Worm (Caenorhabditis elegans) whole organism, L4 larva: Measurements from ENCODE around the gene zgpa-1.
A peak's percentile ranks its signal among the peaks of the same experiment; 100 is the strongest.

Experiments used
- D1046.2 ChIP-seq: fragments of 200-800 bp; sonication (Bioruptor generic); IDR thresholded peaks from 2 replicates; pipeline ENCODE4 v1.3.6; 2022; ENCODE audit warnings: missing genetic modification characterization, missing compliant biosample characterization
- F37D6.2 ChIP-seq: sonication (generic microtip); optimal IDR thresholded peaks from 2 replicates; lab custom pipeline; 2016; ENCODE audit warnings: mild to moderate bottlenecking, missing genetic modification characterization, missing compliant biosample characterization
- F44E2.7 ChIP-seq: fragments of 200-800 bp; sonication (Bioruptor generic); IDR thresholded peaks from 2 replicates; pipeline ENCODE4 v2.1.2; 2022; ENCODE audit warnings: missing genetic modification characterization, missing compliant biosample characterization
- F49E8.2 ChIP-seq: sonication (generic microtip); optimal IDR thresholded peaks from 2 replicates; lab custom pipeline; 2016; ENCODE audit warnings: missing compliant biosample characterization, mild to moderate bottlenecking, missing genetic modification characterization, borderline replicate concordance
- Y105C5A.15 ChIP-seq: fragments of 200-800 bp; sonication (Bioruptor generic); IDR thresholded peaks from 2 replicates; pipeline ENCODE4 v1.3.6; 2022; ENCODE audit warnings: missing genetic modification characterization, missing compliant biosample characterization
- Y5F2A.4 ChIP-seq: fragments of 200-800 bp; sonication (Bioruptor generic); optimal IDR thresholded peaks from 2 replicates; lab custom pipeline; 2018; ENCODE audit warnings: mild to moderate bottlenecking, missing genetic modification characterization, missing compliant biosample characterization
- ZK546.5 ChIP-seq, 2 experiments: sonication (generic microtip); optimal IDR thresholded peaks; 2 replicates each; lab custom pipeline; 2017; ENCODE audit warnings: missing biosample characterization in 2 of 2, missing genetic modification characterization in 2 of 2
- aha-1 ChIP-seq: fragments of 150-350 bp; peaks from one replicate; lab custom pipeline; 2014; ENCODE audit warnings: missing biosample characterization, missing genetic modification characterization
- ceh-20 ChIP-seq: fragments of 200-800 bp; sonication (Bioruptor generic); IDR thresholded peaks from 2 replicates; pipeline ENCODE4 v1.3.6; 2022; ENCODE audit warnings: missing genetic modification reagents, missing genetic modification characterization, missing compliant biosample characterization
- ceh-32 ChIP-seq: sonication (generic microtip); optimal IDR thresholded peaks from 2 replicates; lab custom pipeline; 2016; ENCODE audit warnings: mild to moderate bottlenecking, missing genetic modification characterization, missing compliant biosample characterization; ENCODE audit not compliant: poor library complexity
- ctbp-1 ChIP-seq: fragments of 200-800 bp; sonication (Bioruptor generic); IDR thresholded peaks from 2 replicates; pipeline ENCODE4 v1.3.6; 2022; ENCODE audit warnings: missing genetic modification reagents, missing genetic modification characterization, missing compliant biosample characterization
- daf-16 ChIP-seq, 3 experiments: sonication (generic microtip); optimal IDR thresholded peaks; 2 replicates each; lab custom pipeline; 2016 to 2017; ENCODE audit warnings: missing genetic modification characterization in 3 of 3, missing genetic modification reagents in 3 of 3, mild to moderate bottlenecking in 2 of 3, missing compliant biosample characterization in 2 of 3, missing biosample characterization in 1 of 3, moderate library complexity in 1 of 3
- daf-8 ChIP-seq: fragments of 200-800 bp; sonication (Bioruptor generic); IDR thresholded peaks from 2 replicates; pipeline ENCODE4 v1.3.6; 2022; ENCODE audit warnings: missing genetic modification characterization, missing compliant biosample characterization
- dmd-6 ChIP-seq: fragments of 200-800 bp; sonication (Bioruptor generic); IDR thresholded peaks from 2 replicates; pipeline ENCODE4 v1.3.6; 2022; ENCODE audit warnings: missing genetic modification reagents, missing genetic modification characterization, missing compliant biosample characterization
- dmd-9 ChIP-seq: fragments of 200-800 bp; sonication (Bioruptor generic); IDR thresholded peaks from 2 replicates; pipeline ENCODE4 v1.3.6; 2022; ENCODE audit warnings: missing genetic modification reagents, missing genetic modification characterization, missing compliant biosample characterization
- dpl-1 ChIP-seq: fragments of 150-350 bp; optimal IDR thresholded peaks from 2 replicates; lab custom pipeline; 2014; ENCODE audit warnings: missing biosample characterization, missing genetic modification reagents, missing genetic modification characterization
- duxl-1 ChIP-seq: sonication (generic microtip); optimal IDR thresholded peaks from 2 replicates; lab custom pipeline; 2016; ENCODE audit warnings: mild to moderate bottlenecking, missing genetic modification characterization, moderate library complexity, missing compliant biosample characterization; ENCODE audit not compliant: poor library complexity
- dve-1 ChIP-seq: sonication (generic microtip); optimal IDR thresholded peaks from 2 replicates; lab custom pipeline; 2017; ENCODE audit warnings: antibody characterized with exemption, mild to moderate bottlenecking, missing genetic modification characterization, missing compliant biosample characterization; ENCODE audit not compliant: insufficient read depth
- fkh-10 ChIP-seq: fragments of 150-350 bp; optimal IDR thresholded peaks from 2 replicates; lab custom pipeline; 2014; ENCODE audit warnings: missing biosample characterization, missing genetic modification reagents, missing genetic modification characterization
- gei-8 ChIP-seq: fragments of 200-800 bp; sonication (Bioruptor generic); optimal IDR thresholded peaks from 2 replicates; lab custom pipeline; 2018; ENCODE audit warnings: mild to moderate bottlenecking, missing genetic modification characterization, missing compliant biosample characterization
- hlh-11 ChIP-seq: fragments of 200-800 bp; sonication (Bioruptor generic); optimal IDR thresholded peaks from 2 replicates; lab custom pipeline; 2018; ENCODE audit warnings: mild to moderate bottlenecking, missing genetic modification characterization, missing compliant biosample characterization
- hlh-30 ChIP-seq: sonication (generic microtip); optimal IDR thresholded peaks from 2 replicates; lab custom pipeline; 2017; ENCODE audit warnings: antibody characterized with exemption, mild to moderate bottlenecking, missing genetic modification characterization, missing compliant biosample characterization; ENCODE audit not compliant: insufficient read depth
- jun-1 ChIP-seq: fragments of 150-350 bp; optimal IDR thresholded peaks from 2 replicates; lab custom pipeline; 2014; ENCODE audit warnings: missing biosample characterization, missing genetic modification reagents, missing genetic modification characterization
- lin-1 ChIP-seq: fragments of 200-800 bp; sonication (Bioruptor generic); IDR thresholded peaks from 2 replicates; pipeline ENCODE4 v1.3.6; 2022; ENCODE audit warnings: missing genetic modification reagents, missing genetic modification characterization, missing compliant biosample characterization
- lin-38 ChIP-seq: fragments of 200-800 bp; sonication (Bioruptor generic); IDR thresholded peaks from 2 replicates; pipeline ENCODE4 v1.3.6; 2022; ENCODE audit warnings: missing genetic modification reagents, missing genetic modification characterization, missing compliant biosample characterization
- lsy-2 ChIP-seq, 2 experiments: fragments of 150-350 bp in 1 of 2; sonication (generic microtip) in 1 of 2; optimal IDR thresholded peaks; 2 replicates each; lab custom pipeline; 2014 to 2017; ENCODE audit warnings: missing biosample characterization in 2 of 2, missing genetic modification characterization in 2 of 2
- madf-9 ChIP-seq: fragments of 200-800 bp; sonication (Bioruptor generic); conservative IDR thresholded peaks from 2 replicates; pipeline ENCODE4 v1.3.6; 2022; ENCODE audit warnings: missing genetic modification reagents, missing genetic modification characterization, missing compliant biosample characterization
- mdl-1 ChIP-seq, 2 experiments: fragments of 150-350 bp in 1 of 2; sonication (generic microtip) in 1 of 2; optimal IDR thresholded peaks; 2 replicates each; lab custom pipeline; 2014 to 2017; ENCODE audit warnings: missing biosample characterization in 2 of 2, missing genetic modification characterization in 2 of 2
- mdt-29 ChIP-seq: fragments of 200-800 bp; sonication (Bioruptor generic); IDR thresholded peaks from 2 replicates; pipeline ENCODE4 v1.3.6; 2022; ENCODE audit warnings: missing genetic modification reagents, missing genetic modification characterization, missing compliant biosample characterization
- mep-1 ChIP-seq: fragments of 150-350 bp; sonication (generic microtip); optimal IDR thresholded peaks from 3 replicates; lab custom pipeline; 2014; ENCODE audit warnings: missing biosample characterization, missing genetic modification characterization
- mes-2 ChIP-seq: sonication (generic microtip); optimal IDR thresholded peaks from 2 replicates; lab custom pipeline; 2016; ENCODE audit warnings: missing genotype, mild to moderate bottlenecking, missing genetic modification characterization, missing compliant biosample characterization; ENCODE audit not compliant: poor library complexity, severe bottlenecking
- mxl-2 ChIP-seq: fragments of 200-800 bp; sonication (Bioruptor generic); conservative IDR thresholded peaks from 2 replicates; pipeline ENCODE4 v1.3.6; 2022; ENCODE audit warnings: missing genetic modification reagents, missing genetic modification characterization, missing compliant biosample characterization
- mxl-3 ChIP-seq: fragments of 200-800 bp; sonication (Bioruptor generic); optimal IDR thresholded peaks from 2 replicates; lab custom pipeline; 2018; ENCODE audit warnings: mild to moderate bottlenecking, missing genetic modification characterization, missing compliant biosample characterization
- nhr-102 ChIP-seq: sonication (generic microtip); optimal IDR thresholded peaks from 2 replicates; lab custom pipeline; 2016; ENCODE audit warnings: mild to moderate bottlenecking, missing genetic modification characterization, moderate library complexity, missing compliant biosample characterization
- nhr-111 ChIP-seq: fragments of 200-800 bp; sonication (Bioruptor generic); optimal IDR thresholded peaks from 2 replicates; lab custom pipeline; 2018; ENCODE audit warnings: mild to moderate bottlenecking, missing genetic modification characterization, missing compliant biosample characterization
- nhr-25 ChIP-seq: sonication (generic microtip); optimal IDR thresholded peaks from 2 replicates; lab custom pipeline; 2017; ENCODE audit warnings: missing genetic modification characterization, mild to moderate bottlenecking, missing compliant biosample characterization, antibody characterized with exemption, moderate library complexity, borderline replicate concordance; ENCODE audit not compliant: insufficient read depth
- nhr-28 ChIP-seq: fragments of 150-350 bp; optimal IDR thresholded peaks from 2 replicates; lab custom pipeline; 2014; ENCODE audit warnings: missing biosample characterization, missing genetic modification characterization
- nhr-41 ChIP-seq: fragments of 200-800 bp; sonication (Bioruptor generic); IDR thresholded peaks from 2 replicates; pipeline ENCODE4 v1.3.6; 2022; ENCODE audit warnings: missing genetic modification reagents, missing genetic modification characterization, missing compliant biosample characterization
- nhr-48 ChIP-seq: sonication (generic microtip); optimal IDR thresholded peaks from 2 replicates; lab custom pipeline; 2016; ENCODE audit warnings: mild to moderate bottlenecking, missing genetic modification characterization, missing compliant biosample characterization
- nhr-6 ChIP-seq: fragments of 150-350 bp; optimal IDR thresholded peaks from 2 replicates; lab custom pipeline; 2014; ENCODE audit warnings: missing biosample characterization, missing genetic modification characterization
- nhr-76 ChIP-seq: fragments of 150-350 bp; optimal IDR thresholded peaks from 2 replicates; lab custom pipeline; 2014; ENCODE audit warnings: missing biosample characterization, missing genetic modification characterization
- pqm-1 ChIP-seq: sonication (generic microtip); optimal IDR thresholded peaks from 2 replicates; lab custom pipeline; 2017; ENCODE audit warnings: missing biosample characterization, missing genetic modification characterization
- rbr-2 ChIP-seq: sonication (generic microtip); optimal IDR thresholded peaks from 2 replicates; lab custom pipeline; 2016; ENCODE audit warnings: missing genotype, missing genetic modification characterization, missing compliant biosample characterization
- unc-62 ChIP-seq, 3 experiments: fragments of 150-350 bp in 1 of 3; sonication (generic microtip); optimal IDR thresholded peaks in 2 of 3; peaks in 1 of 3; 1 replicate in 1 of 3; 2 replicates in 2 of 3; lab custom pipeline; 2014 to 2017; ENCODE audit warnings: missing biosample characterization in 3 of 3, missing genetic modification characterization in 3 of 3, missing genetic modification reagents in 3 of 3, missing genotype in 1 of 3
- zip-2 ChIP-seq: fragments of 150-350 bp; optimal IDR thresholded peaks from 2 replicates; lab custom pipeline; 2014; ENCODE audit warnings: missing biosample characterization, missing genetic modification characterization
- ztf-11 ChIP-seq: fragments of 150-350 bp; optimal IDR thresholded peaks from 2 replicates; lab custom pipeline; 2014; ENCODE audit warnings: missing biosample characterization, missing genetic modification characterization
- ztf-7 ChIP-seq: fragments of 150-350 bp; optimal IDR thresholded peaks from 2 replicates; lab custom pipeline; 2014; ENCODE audit warnings: missing biosample characterization, missing genetic modification characterization

zgpa-1 gene

ce11 chrIV:7830151-7830550 is 17.5 kb upstream of the zgpa-1 start, which contains the start of gene mvb-12:
TSS of gene mvb-12 (plus strand) at chrIV:7830525.
- TF ChIP-seq pqm-1: peak; percentile 4
- TF ChIP-seq daf-16 (GFP tag; optimal IDR thresholded peaks at IDR 0.05; lab: Kevin White, UChicago): no peak
- peak; percentile 84 for TF ChIP-seq daf-16 (tag; optimal IDR thresholded peaks at IDR 0.05; lab: Kevin White, UChicago)
- no peak for TF ChIP-seq madf-9 (GFP tag; lab: Robert Waterston, UW)
- no peak for TF ChIP-seq Y105C5A.15 (GFP tag; lab: Robert Waterston, UW)
- peak; percentile 30 for TF ChIP-seq mes-2 (tag; lab: Kevin White, UChicago)
- peak; percentile 27 for TF ChIP-seq hlh-11 (tag; lab: Kevin White, UChicago)
- peak in 1 of 2 experiments; percentile 49 for TF ChIP-seq lsy-2 (tag; optimal IDR thresholded peaks at IDR 0.05; lab: Kevin White, UChicago)
- TF ChIP-seq mep-1: no peak
- no peak for TF ChIP-seq rbr-2 (tag; lab: Kevin White, UChicago)
- TF ChIP-seq dmd-6 (GFP tag; lab: Robert Waterston, UW): 0 out of 2 replicates have a peak, but pooled peaks have one; percentile 10
- TF ChIP-seq aha-1: peak; percentile 61
- TF ChIP-seq mxl-2 (GFP tag; lab: Robert Waterston, UW): no peak
- TF ChIP-seq lin-1 (GFP tag; lab: Robert Waterston, UW): no peak
- TF ChIP-seq zip-2: no peak
- TF ChIP-seq ztf-7 (tag; lab: Kevin White, UChicago): no peak
- no peak for TF ChIP-seq nhr-102
- peak; percentile 4 for TF ChIP-seq dpl-1 (GFP tag; lab: Kevin White, UChicago)
- no peak for TF ChIP-seq nhr-6 (tag; lab: Kevin White, UChicago)
- no peak for TF ChIP-seq nhr-111 (GFP tag; lab: Kevin White, UChicago)
- TF ChIP-seq F49E8.2 (tag; lab: Kevin White, UChicago): no peak
- no peak for TF ChIP-seq D1046.2 (GFP tag; lab: Robert Waterston, UW)
- peak; percentile 68 for TF ChIP-seq hlh-30 (tag; lab: Kevin White, UChicago)
- TF ChIP-seq ctbp-1 (GFP tag; lab: Robert Waterston, UW): no peak
- TF ChIP-seq nhr-25 (tag; lab: Kevin White, UChicago): no peak
- TF ChIP-seq dmd-9 (GFP tag; lab: Robert Waterston, UW): no peak
- no peak for TF ChIP-seq duxl-1 (tag; lab: Kevin White, UChicago)
- TF ChIP-seq ceh-20 (GFP tag; lab: Robert Waterston, UW): no peak
- TF ChIP-seq jun-1: no peak
- peak; percentile 7 for TF ChIP-seq nhr-28
- peak; percentile 65 for TF ChIP-seq dve-1 (tag; lab: Kevin White, UChicago)
- TF ChIP-seq F44E2.7 (GFP tag; lab: Robert Waterston, UW): no peak
- TF ChIP-seq mdl-1 (tag; optimal IDR thresholded peaks at IDR 0.05; lab: Kevin White, UChicago): peak in 1 of 2 experiments; percentile 30
- no peak for TF ChIP-seq ceh-32 (tag; lab: Kevin White, UChicago)
- TF ChIP-seq lin-38: peak; percentile 39
- TF ChIP-seq mdt-29: no peak

ce11 chrIV:7829275-7829938 is 16.8 kb upstream of the zgpa-1 start, which contains the start of gene C06A6.4:
TSS of gene C06A6.4 (minus strand) at chrIV:7829298.
- no peak for TF ChIP-seq nhr-41 (GFP tag; lab: Robert Waterston, UW)
- no peak for TF ChIP-seq ZK546.5 (tag; optimal IDR thresholded peaks at IDR 0.05; lab: Kevin White, UChicago)
- no peak for TF ChIP-seq mdt-29
- no peak for TF ChIP-seq fkh-10
- TF ChIP-seq mxl-3 (GFP tag; lab: Kevin White, UChicago): peak; percentile 25
- TF ChIP-seq ceh-32 (tag; lab: Kevin White, UChicago): no peak
- no peak for TF ChIP-seq Y5F2A.4 (GFP tag; lab: Kevin White, UChicago)
- TF ChIP-seq nhr-76 (tag; lab: Kevin White, UChicago): no peak
- no peak for TF ChIP-seq nhr-102
- peak; percentile 11; the same call in 1 of the 2 replicates for TF ChIP-seq lin-38
- peak; percentile 33 for TF ChIP-seq pqm-1
- peak in 1 of 2 experiments; percentile 42 for TF ChIP-seq unc-62 (GFP tag; optimal IDR thresholded peaks at IDR 0.05 in 1 of 2; lab: Kevin White, UChicago)
- no peak for TF ChIP-seq unc-62 (tag; optimal IDR thresholded peaks at IDR 0.05; lab: Kevin White, UChicago)
- no peak for TF ChIP-seq ztf-11 (tag; lab: Kevin White, UChicago)
- TF ChIP-seq lsy-2 (tag; optimal IDR thresholded peaks at IDR 0.05; lab: Kevin White, UChicago): peak in 1 of 2 experiments; percentile 27
- no peak for TF ChIP-seq mep-1
- no peak for TF ChIP-seq F37D6.2 (tag; lab: Kevin White, UChicago)
- no peak for TF ChIP-seq gei-8 (GFP tag; lab: Kevin White, UChicago)
- peak; percentile 36 for TF ChIP-seq dmd-6 (GFP tag; lab: Robert Waterston, UW)
- TF ChIP-seq nhr-48 (tag; lab: Kevin White, UChicago): no peak
- TF ChIP-seq daf-8 (GFP tag; lab: Robert Waterston, UW): no peak
